Fruit fly (Drosophila melanogaster) whole organism, pupa: ENCODE results near the gene CG3198.

Source experiments
- CG8301 ChIP-seq: fragments of 200-800 bp; sonication (Bioruptor generic); optimal IDR thresholded peaks from 2 replicates; lab custom pipeline; 2018; ENCODE audit warnings: missing biosample characterization, mild to moderate bottlenecking, missing genetic modification characterization
- D1 ChIP-seq: fragments of 200-800 bp; sonication (Bioruptor generic); optimal IDR thresholded peaks from 2 replicates; lab custom pipeline; 2018; ENCODE audit warnings: missing biosample characterization, mild to moderate bottlenecking, missing genetic modification characterization, moderate library complexity
- EcR ChIP-seq: fragments of 200-800 bp; sonication (Bioruptor generic); optimal IDR thresholded peaks from 3 replicates; lab custom pipeline; 2019; ENCODE audit warnings: missing biosample characterization, missing genetic modification characterization, mild to moderate bottlenecking, moderate library complexity, missing genetic modification reagents
- Pif1B ChIP-seq: fragments of 200-800 bp; sonication (Bioruptor generic); optimal IDR thresholded peaks from 3 replicates; lab custom pipeline; 2016; ENCODE audit warnings: missing biosample characterization, missing genetic modification characterization
- Snoo ChIP-seq: fragments of 200-800 bp; sonication (Bioruptor generic); optimal IDR thresholded peaks from 3 replicates; lab custom pipeline; 2017; ENCODE audit warnings: missing biosample characterization, mild to moderate bottlenecking, missing genetic modification characterization, inconsistent platforms
- gl ChIP-seq: fragments of 200-800 bp; sonication (Bioruptor generic); optimal IDR thresholded peaks from 2 replicates; lab custom pipeline; 2018; ENCODE audit warnings: missing biosample characterization, mild to moderate bottlenecking, missing genetic modification characterization

- no peak for TF ChIP-seq EcR (GFP tag; lab: Kevin White, UChicago)
- no peak for TF ChIP-seq D1 (tag; lab: Kevin White, UChicago)
- no peak for TF ChIP-seq Snoo (tag; lab: Kevin White, UChicago)
- no peak for TF ChIP-seq Pif1B (GFP tag; lab: Kevin White, UChicago)
- no peak for TF ChIP-seq gl (tag; lab: Kevin White, UChicago)
- no peak for TF ChIP-seq CG8301 (tag; lab: Kevin White, UChicago)
Measured at dm6 chrX:6677826-6678489, 4.2 kb upstream of the CG3198 start, which contains the start of gene Fum1.
